Fruit fly (Drosophila melanogaster) whole organism, embryonic: Measurements from ENCODE around the gene Orct2.

ENCODE experiments used
- Aef1 ChIP-seq: fragments of 200-800 bp; sonication (Bioruptor generic); IDR thresholded peaks from 3 replicates; pipeline ENCODE4 v1.3.6; 2022; ENCODE audit warnings: missing biosample characterization, missing genetic modification characterization
- Asciz ChIP-seq: fragments of 200-800 bp; sonication (Bioruptor generic); optimal IDR thresholded peaks from 2 replicates; lab custom pipeline; 2017; ENCODE audit warnings: missing biosample characterization, mild to moderate bottlenecking, missing genetic modification characterization, missing genetic modification reagents
- Atf-2 ChIP-seq: fragments of 200-800 bp; sonication (Bioruptor generic); optimal IDR thresholded peaks from 2 replicates; lab custom pipeline; 2016; ENCODE audit warnings: missing biosample characterization, missing genetic modification characterization
- Atf6 ChIP-seq: fragments of 200-800 bp; sonication (Bioruptor generic); IDR thresholded peaks from 2 replicates; pipeline ENCODE4 v1.3.6; 2022; ENCODE audit warnings: missing biosample characterization, missing genetic modification characterization
- CG1024 ChIP-seq: fragments of 200-800 bp; sonication (Bioruptor generic); IDR thresholded peaks from 2 replicates; pipeline ENCODE4 v1.3.6; 2022; ENCODE audit warnings: missing biosample characterization, missing genetic modification characterization
- CG10979 ChIP-seq: fragments of 200-800 bp; sonication (Bioruptor generic); optimal IDR thresholded peaks from 2 replicates; lab custom pipeline; 2018; ENCODE audit warnings: missing biosample characterization, mild to moderate bottlenecking, missing genetic modification characterization, moderate library complexity
- CG11456 ChIP-seq: fragments of 200-800 bp; sonication (Bioruptor generic); IDR thresholded peaks from 3 replicates; pipeline ENCODE4 v1.3.6; 2022; ENCODE audit warnings: missing biosample characterization, missing genetic modification characterization
- CG11696 ChIP-seq: fragments of 200-800 bp; sonication (Bioruptor generic); IDR thresholded peaks from 2 replicates; pipeline ENCODE4 v1.3.6; 2022; ENCODE audit warnings: missing biosample characterization, missing genetic modification characterization
- CG17186 ChIP-seq: fragments of 200-800 bp; sonication (Bioruptor generic); optimal IDR thresholded peaks from 3 replicates; lab custom pipeline; 2017; ENCODE audit warnings: missing biosample characterization, missing genetic modification reagents, missing genetic modification characterization
- CG17361 ChIP-seq: fragments of 200-800 bp; sonication (Bioruptor generic); IDR thresholded peaks from 3 replicates; pipeline ENCODE4 v1.3.6; 2022; ENCODE audit warnings: missing biosample characterization, missing genetic modification characterization
- CG17912 ChIP-seq: fragments of 200-800 bp; sonication (Bioruptor generic); optimal IDR thresholded peaks from 2 replicates; lab custom pipeline; 2018; ENCODE audit warnings: missing biosample characterization, mild to moderate bottlenecking, missing genetic modification characterization
- CG18619 ChIP-seq: fragments of 200-800 bp; sonication (Bioruptor generic); optimal IDR thresholded peaks from 3 replicates; lab custom pipeline; 2017; ENCODE audit warnings: missing biosample characterization, mild to moderate bottlenecking, missing genetic modification characterization
- CG2202 ChIP-seq: fragments of 200-800 bp; sonication (Bioruptor generic); optimal IDR thresholded peaks from 2 replicates; lab custom pipeline; 2018; ENCODE audit warnings: missing biosample characterization, mild to moderate bottlenecking, missing genetic modification characterization
- CG2889 ChIP-seq: fragments of 200-800 bp; sonication (Bioruptor generic); IDR thresholded peaks from 3 replicates; pipeline ENCODE4 v1.3.6; 2022; ENCODE audit warnings: missing biosample characterization, missing genetic modification characterization
- CG30020 ChIP-seq: fragments of 200-800 bp; optimal IDR thresholded peaks from 2 replicates; lab custom pipeline; 2019; ENCODE audit warnings: missing biosample characterization, mild to moderate bottlenecking, missing genetic modification characterization, moderate library complexity
- CG32532 ChIP-seq: fragments of 200-800 bp; sonication (Bioruptor generic); IDR thresholded peaks from 2 replicates; pipeline ENCODE4 v1.3.6; 2022; ENCODE audit warnings: missing biosample characterization, missing genetic modification characterization
- CG3281 ChIP-seq: fragments of 200-800 bp; sonication (Bioruptor generic); optimal IDR thresholded peaks from 3 replicates; lab custom pipeline; 2017; ENCODE audit warnings: missing biosample characterization, mild to moderate bottlenecking, missing genetic modification characterization
- CG4854 ChIP-seq: fragments of 200-800 bp; sonication (Bioruptor generic); optimal IDR thresholded peaks from 2 replicates; lab custom pipeline; 2016; ENCODE audit warnings: missing biosample characterization, missing genetic modification characterization, inconsistent platforms
- CG5953 ChIP-seq: fragments of 200-800 bp; sonication (Bioruptor generic); IDR thresholded peaks from 2 replicates; pipeline ENCODE4 v1.3.6; 2022; ENCODE audit warnings: missing biosample characterization, missing genetic modification characterization
- CG7357 ChIP-seq: fragments of 200-800 bp; sonication (Bioruptor generic); IDR thresholded peaks from 3 replicates; pipeline ENCODE4 v1.3.6; 2022; ENCODE audit warnings: missing biosample characterization, missing genetic modification characterization
- CG8944 ChIP-seq: fragments of 200-800 bp; sonication (Bioruptor generic); optimal IDR thresholded peaks from 3 replicates; lab custom pipeline; 2016; ENCODE audit warnings: missing biosample characterization, missing genetic modification characterization
- CG9215 ChIP-seq: fragments of 200-800 bp; sonication (Bioruptor generic); IDR thresholded peaks from 2 replicates; pipeline ENCODE4 v1.3.6; 2022; ENCODE audit warnings: missing biosample characterization, missing genetic modification characterization
- CkIIα-i1 ChIP-seq: fragments of 200-800 bp; sonication (Bioruptor generic); IDR thresholded peaks from 2 replicates; pipeline ENCODE4 v1.3.6; 2022; ENCODE audit warnings: missing biosample characterization, missing genetic modification characterization
- Dll ChIP-seq: fragments of 200-800 bp; sonication (Bioruptor generic); IDR thresholded peaks from 4 replicates; pipeline ENCODE4 v1.3.6; 2022; ENCODE audit warnings: missing biosample characterization, missing genetic modification characterization; ENCODE audit not compliant: partially characterized antibody
- H15 ChIP-seq: fragments of 200-800 bp; sonication (Bioruptor generic); IDR thresholded peaks from 3 replicates; pipeline ENCODE4 v1.3.6; 2022; ENCODE audit warnings: missing biosample characterization, missing genetic modification characterization
- Hr39 ChIP-seq: fragments of >200 bp; optimal IDR thresholded peaks from 2 replicates; lab custom pipeline; 2017
- Lpt ChIP-seq: fragments of >200 bp; optimal IDR thresholded peaks from 2 replicates; lab custom pipeline; 2018; ENCODE audit warnings: missing biosample characterization, missing genetic modification characterization
- MESR4 ChIP-seq: fragments of 200-800 bp; sonication (Bioruptor generic); optimal IDR thresholded peaks from 2 replicates; lab custom pipeline; 2018; ENCODE audit warnings: missing biosample characterization, mild to moderate bottlenecking, missing genetic modification characterization, moderate library complexity
- Myb ChIP-seq: fragments of 200-800 bp; sonication (Bioruptor generic); optimal IDR thresholded peaks from 2 replicates; lab custom pipeline; 2016; ENCODE audit warnings: missing biosample characterization, missing genetic modification characterization
- Nf-YB ChIP-seq: fragments of 200-800 bp; sonication (Bioruptor generic); optimal IDR thresholded peaks from 3 replicates; lab custom pipeline; 2019; ENCODE audit warnings: missing biosample characterization, mild to moderate bottlenecking, missing genetic modification characterization, moderate library complexity
- Sry-β ChIP-seq: fragments of 200-800 bp; sonication (Bioruptor generic); optimal IDR thresholded peaks from 2 replicates; lab custom pipeline; 2018; ENCODE audit warnings: missing biosample characterization, mild to moderate bottlenecking, missing genetic modification characterization, moderate library complexity
- Stat92E ChIP-seq, 3 experiments: fragments of >200 bp in 2 of 3; fragments of 200-800 bp in 1 of 3; sonication (Bioruptor generic) in 1 of 3; optimal IDR thresholded peaks; 2 replicates each; lab custom pipeline; 2017 to 2019; ENCODE audit warnings: missing biosample characterization in 3 of 3, missing genetic modification characterization in 3 of 3, mild to moderate bottlenecking in 1 of 3, moderate library complexity in 1 of 3
- YL-1 ChIP-seq: fragments of 200-800 bp; sonication (Bioruptor generic); optimal IDR thresholded peaks from 3 replicates; lab custom pipeline; 2017; ENCODE audit warnings: missing biosample characterization, mild to moderate bottlenecking, missing genetic modification characterization
- abd-A ChIP-seq: fragments of 200-800 bp; sonication (Bioruptor generic); optimal IDR thresholded peaks from 3 replicates; lab custom pipeline; 2019; ENCODE audit warnings: missing biosample characterization, mild to moderate bottlenecking, missing genetic modification characterization, moderate library complexity
- aop ChIP-seq: fragments of 200-800 bp; sonication (Bioruptor generic); IDR thresholded peaks from 2 replicates; pipeline ENCODE4 v1.3.6; 2022; ENCODE audit warnings: missing biosample characterization, missing genetic modification characterization
- ap ChIP-seq: fragments of 200-800 bp; sonication (Bioruptor generic); IDR thresholded peaks from 2 replicates; pipeline ENCODE4 v1.3.6; 2022; ENCODE audit warnings: missing biosample characterization, missing genetic modification characterization
- corto ChIP-seq: fragments of 200-800 bp; sonication (Bioruptor generic); optimal IDR thresholded peaks from 2 replicates; lab custom pipeline; 2016; ENCODE audit warnings: missing biosample characterization, mild to moderate bottlenecking, missing genetic modification characterization, moderate library complexity
- crc ChIP-seq: fragments of 200-800 bp; sonication (Bioruptor generic); optimal IDR thresholded peaks from 2 replicates; lab custom pipeline; 2016; ENCODE audit warnings: missing biosample characterization, missing genetic modification characterization
- danr ChIP-seq: fragments of 200-800 bp; sonication (Bioruptor generic); IDR thresholded peaks from 2 replicates; pipeline ENCODE4 v1.3.6; 2022; ENCODE audit warnings: missing biosample characterization, missing genetic modification characterization
- disco-r ChIP-seq: fragments of 200-800 bp; sonication (Bioruptor generic); optimal IDR thresholded peaks from 2 replicates; lab custom pipeline; 2016; ENCODE audit warnings: missing biosample characterization, missing genetic modification characterization
- dm ChIP-seq: fragments of 200-800 bp; sonication (Bioruptor generic); optimal IDR thresholded peaks from 3 replicates; lab custom pipeline; 2016; ENCODE audit warnings: missing biosample characterization, missing genetic modification characterization
- fd3F ChIP-seq: fragments of 200-800 bp; sonication (Bioruptor generic); optimal IDR thresholded peaks from 2 replicates; lab custom pipeline; 2018; ENCODE audit warnings: missing biosample characterization, mild to moderate bottlenecking, missing genetic modification characterization, moderate library complexity
- fd64A ChIP-seq: fragments of 200-800 bp; sonication (Bioruptor generic); optimal IDR thresholded peaks from 3 replicates; lab custom pipeline; 2018; ENCODE audit warnings: missing biosample characterization, mild to moderate bottlenecking, missing genetic modification characterization
- knrl ChIP-seq: fragments of 200-800 bp; sonication (Bioruptor generic); IDR thresholded peaks from 3 replicates; pipeline ENCODE4 v1.3.6; 2022; ENCODE audit warnings: missing biosample characterization, missing genetic modification characterization; ENCODE audit not compliant: partially characterized antibody
- maf-S ChIP-seq: fragments of 200-800 bp; sonication (Bioruptor generic); optimal IDR thresholded peaks from 2 replicates; lab custom pipeline; 2016; ENCODE audit warnings: missing biosample characterization, missing genetic modification characterization
- scrt ChIP-seq: fragments of 200-800 bp; sonication (Bioruptor generic); optimal IDR thresholded peaks from 2 replicates; lab custom pipeline; 2018; ENCODE audit warnings: missing biosample characterization, mild to moderate bottlenecking, missing genetic modification characterization, moderate library complexity
- seq ChIP-seq: fragments of 200-800 bp; sonication (Bioruptor generic); IDR thresholded peaks from 2 replicates; pipeline ENCODE4 v1.3.6; 2022; ENCODE audit warnings: missing biosample characterization, missing genetic modification characterization
- sima ChIP-seq: fragments of 200-800 bp; sonication (Bioruptor generic); optimal IDR thresholded peaks from 2 replicates; lab custom pipeline; 2016; ENCODE audit warnings: missing biosample characterization, missing genetic modification characterization
- unpg ChIP-seq: fragments of 200-800 bp; sonication (Bioruptor generic); optimal IDR thresholded peaks from 3 replicates; lab custom pipeline; 2018; ENCODE audit warnings: missing biosample characterization, mild to moderate bottlenecking, missing genetic modification characterization, moderate library complexity
- wor ChIP-seq: fragments of 200-800 bp; sonication (Bioruptor generic); IDR thresholded peaks from 2 replicates; pipeline ENCODE4 v1.3.6; 2022; ENCODE audit warnings: missing biosample characterization, missing genetic modification characterization
- z ChIP-seq: fragments of 200-800 bp; sonication (Bioruptor generic); IDR thresholded peaks from 3 replicates; pipeline ENCODE4 v1.3.6; 2022; ENCODE audit warnings: missing biosample characterization, missing genetic modification characterization

Orct2 gene

DNA sequence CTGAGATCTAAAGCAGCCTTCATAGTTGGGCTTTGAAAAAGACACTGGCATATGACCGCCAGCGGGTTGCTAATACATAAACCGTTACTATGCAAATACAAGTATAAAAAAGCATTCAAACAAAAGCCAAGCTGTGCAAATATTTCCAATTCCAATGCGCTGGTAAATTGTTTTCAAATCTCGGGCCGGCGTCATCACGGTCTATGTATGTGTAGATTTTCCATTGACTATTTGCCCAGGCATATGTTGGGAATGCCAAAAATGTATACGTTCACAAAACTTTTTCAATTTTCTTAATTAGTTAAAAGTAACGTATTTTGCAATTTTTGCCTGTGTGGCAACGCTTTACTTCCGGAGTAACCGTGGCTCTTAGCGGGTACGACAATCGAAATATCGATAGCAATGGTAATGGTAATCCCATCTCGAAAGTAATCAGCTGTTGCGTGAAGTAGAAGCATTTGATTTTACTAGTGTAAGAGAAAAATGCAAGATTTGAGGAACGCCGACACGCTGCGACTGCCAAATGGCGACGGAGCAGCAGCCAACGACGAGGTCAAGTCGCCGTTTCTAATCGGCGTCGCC lies 17.0 kb downstream of the Orct2 start, which contains the start of the genes CG34290 and Uck (continued):
- TF ChIP-seq CG32532 (GFP tag; lab: Robert Waterston, UW), result peak; percentile 78
- no peak for TF ChIP-seq danr (GFP tag; lab: Robert Waterston, UW)
- TF ChIP-seq fd64A (GFP tag; lab: Kevin White, UChicago), result peak; percentile 76
- TF ChIP-seq Asciz (GFP tag; lab: Kevin White, UChicago), result peak; percentile 70
- peak; percentile 84 for TF ChIP-seq CG18619 (GFP tag; lab: Kevin White, UChicago)
- peak; percentile 67 for TF ChIP-seq fd3F (GFP tag; lab: Kevin White, UChicago)
- TF ChIP-seq Atf-2 (GFP tag; lab: Kevin White, UChicago), result peak; percentile 65
- peak; percentile 99 for TF ChIP-seq Myb (GFP tag; lab: Kevin White, UChicago)
- TF ChIP-seq Nf-YB, result peak; percentile 63
- no peak for TF ChIP-seq CG2889 (GFP tag; lab: Robert Waterston, UW)
- no peak for TF ChIP-seq CG11696 (GFP tag; lab: Robert Waterston, UW)
- TF ChIP-seq disco-r (GFP tag; lab: Kevin White, UChicago), result peak; percentile 14
- TF ChIP-seq knrl (GFP tag; lab: Robert Waterston, UW), result peak; percentile 82
- TF ChIP-seq CG1024 (GFP tag; lab: Robert Waterston, UW), result no peak
- peak; percentile 48; the same call in 1 of the 2 replicates for TF ChIP-seq CG5953
- TF ChIP-seq ap (GFP tag; lab: Robert Waterston, UW), result peak; percentile 45
- TF ChIP-seq scrt, result peak; percentile 85
- TF ChIP-seq CG17361 (GFP tag; lab: Robert Waterston, UW), result peak; percentile 65; the same call in 2 of the 3 replicates
- TF ChIP-seq Atf6 (GFP tag; lab: Robert Waterston, UW), result peak; percentile 65
- peak; percentile 76; the same call in 2 of the 3 replicates for TF ChIP-seq CG11456 (GFP tag; lab: Robert Waterston, UW)
- peak; percentile 79 for TF ChIP-seq dm (GFP tag; lab: Kevin White, UChicago)
- TF ChIP-seq Aef1 (GFP tag; lab: Robert Waterston, UW), result no peak
- peak; percentile 84 for TF ChIP-seq CG3281 (GFP tag; lab: Kevin White, UChicago)
- TF ChIP-seq sima (GFP tag; lab: Kevin White, UChicago), result peak; percentile 43
- TF ChIP-seq corto, result no peak
- peak; percentile 46 for TF ChIP-seq CG4854 (GFP tag; lab: Kevin White, UChicago)
- TF ChIP-seq maf-S, result peak; percentile 54
- TF ChIP-seq CkIIα-i1 (GFP tag; lab: Robert Waterston, UW), result no peak
- TF ChIP-seq H15 (GFP tag; lab: Robert Waterston, UW), result peak; percentile 80
- TF ChIP-seq Dll, result peak; percentile 89
- TF ChIP-seq wor (GFP tag; lab: Robert Waterston, UW), result no peak
- TF ChIP-seq CG7357 (GFP tag; lab: Robert Waterston, UW), result no peak
- peak; percentile 73 for TF ChIP-seq CG17186 (GFP tag; lab: Kevin White, UChicago)
- no peak for TF ChIP-seq Lpt (GFP tag; lab: Kevin White, UChicago)
- 0 out of 2 replicates have a peak, but pooled peaks have one; percentile 23 for TF ChIP-seq seq (GFP tag; lab: Robert Waterston, UW)
- TF ChIP-seq abd-A (tag; lab: Kevin White, UChicago), result no peak
- TF ChIP-seq CG30020 (tag; lab: Kevin White, UChicago), result peak; percentile 36
- TF ChIP-seq CG9215 (GFP tag; lab: Robert Waterston, UW), result no peak
- peak; percentile 97 for TF ChIP-seq aop (GFP tag; lab: Robert Waterston, UW)
- peak; percentile 48 for TF ChIP-seq CG2202 (tag; lab: Kevin White, UChicago)
- peak in 1 of 3 experiments; percentile 48 for TF ChIP-seq Stat92E (GFP tag; optimal IDR thresholded peaks at IDR 0.05; lab: Kevin White, UChicago)
- no peak for TF ChIP-seq Hr39 (lab: Kevin White, UChicago)
- peak; percentile 69 for TF ChIP-seq crc
- peak; percentile 58 for TF ChIP-seq CG10979 (tag; lab: Kevin White, UChicago)
- peak; percentile 28 for TF ChIP-seq Sry-β (GFP tag; lab: Kevin White, UChicago)
- TF ChIP-seq CG17912 (GFP tag; lab: Kevin White, UChicago), result peak; percentile 94
- peak; percentile 77 for TF ChIP-seq MESR4 (GFP tag; lab: Kevin White, UChicago)
- no peak for TF ChIP-seq z (GFP tag; lab: Robert Waterston, UW)
- peak; percentile 15 for TF ChIP-seq CG8944 (GFP tag; lab: Kevin White, UChicago)
- peak; percentile 90 for TF ChIP-seq YL-1
- TF ChIP-seq unpg, result peak; percentile 65
